Worm (Caenorhabditis elegans) whole organism, L1 larva: ENCODE measurements around the gene sir-2.3.
A peak's percentile ranks its signal among the peaks of the same experiment; 100 is the strongest.

Experiments used
- blmp-1 ChIP-seq: fragments of 150-350 bp; optimal IDR thresholded peaks from 2 replicates; lab custom pipeline; 2014; ENCODE audit warnings: missing biosample characterization, missing genetic modification characterization
- lin-13 ChIP-seq: fragments of 150-350 bp; optimal IDR thresholded peaks from 2 replicates; lab custom pipeline; 2014; ENCODE audit warnings: missing biosample characterization, missing genetic modification reagents, missing genetic modification characterization
- nhr-20 ChIP-seq: sonication (generic microtip); optimal IDR thresholded peaks from 2 replicates; lab custom pipeline; 2016; ENCODE audit warnings: mild to moderate bottlenecking, missing genetic modification characterization, missing compliant biosample characterization
- sox-4 ChIP-seq: sonication (generic microtip); optimal IDR thresholded peaks from 2 replicates; lab custom pipeline; 2016; ENCODE audit warnings: missing genetic modification characterization, missing compliant biosample characterization

ce11 chrX:13306869-13307446 lies 24.5 kb upstream of the sir-2.3 start:
- peak; percentile 66 for TF ChIP-seq lin-13 (GFP tag; lab: Kevin White, UChicago)
- TF ChIP-seq nhr-20 (tag; lab: Kevin White, UChicago), result peak; percentile 81
- peak; percentile 58 for TF ChIP-seq blmp-1 (tag; lab: Kevin White, UChicago)
- TF ChIP-seq sox-4 (tag; lab: Kevin White, UChicago), result peak; percentile 60
